Worm (Caenorhabditis elegans): ENCODE results near the gene ZK1307.3.

DNA sequence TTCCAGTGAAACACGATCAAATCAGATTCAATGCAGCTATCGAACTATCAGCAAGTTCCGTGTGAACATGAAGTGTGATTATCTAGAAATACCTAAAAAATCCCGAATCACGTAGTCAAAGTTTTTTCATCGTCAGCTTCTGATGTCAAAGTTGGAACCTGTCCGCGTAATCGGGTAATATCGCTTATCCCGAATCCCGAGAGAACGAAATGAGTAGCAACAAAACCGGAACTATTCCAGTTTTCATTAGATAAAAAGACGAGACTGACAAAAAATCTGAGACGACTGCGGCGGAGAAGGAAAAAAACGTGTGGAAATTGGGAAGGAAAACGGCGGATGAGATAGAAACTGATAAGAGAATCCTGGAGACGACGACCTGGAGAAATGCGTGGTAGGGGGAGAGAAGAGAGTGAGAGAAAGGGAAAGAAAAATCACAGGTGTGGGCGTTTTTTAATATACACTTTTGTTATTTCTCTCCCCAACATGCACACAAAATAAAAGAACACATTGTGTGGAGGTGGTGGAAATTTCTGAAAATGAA is 32.8 kb downstream of the ZK1307.3 start:
- TF ChIP-seq nhr-11 (tag; optimal IDR thresholded peaks at IDR 0.05), result peak; percentile 24
- peak in 1 of 2 experiments; percentile 91 for TF ChIP-seq unc-62 (GFP tag; optimal IDR thresholded peaks at IDR 0.05 in 1 of 2)
- TF ChIP-seq unc-62 (tag; optimal IDR thresholded peaks at IDR 0.05), result no peak
- TF ChIP-seq T20F7.1 (GFP tag; optimal IDR thresholded peaks at IDR 0.05), result no peak
- no peak for TF ChIP-seq sdz-12 (GFP tag; optimal IDR thresholded peaks at IDR 0.05)
- no peak for TF ChIP-seq ztf-11 (tag; optimal IDR thresholded peaks at IDR 0.05)
- TF ChIP-seq ceh-82 (tag; optimal IDR thresholded peaks at IDR 0.05), result no peak
- no peak for TF ChIP-seq tra-1 (GFP tag; IDR thresholded peaks at IDR 0.05)
- TF ChIP-seq nhr-102 (tag; optimal IDR thresholded peaks at IDR 0.05), result no peak
- no peak for TF ChIP-seq ceh-44 (GFP tag; IDR thresholded peaks at IDR 0.05)
- peak in 1 of 2 experiments; percentile 60 for TF ChIP-seq mdl-1 (tag; optimal IDR thresholded peaks at IDR 0.05)
- no peak for TF ChIP-seq Y75B8A.6 (GFP tag; IDR thresholded peaks at IDR 0.05)

Measured in whole organism, L4 larva.